Worm (Caenorhabditis elegans) whole organism, L4 larva: ENCODE results near the gene Y54E2A.8.

Source experiments
- F10B5.3 ChIP-seq: sonication (generic microtip); optimal IDR thresholded peaks from 2 replicates; lab custom pipeline; 2016; ENCODE audit warnings: mild to moderate bottlenecking, missing genetic modification characterization, missing compliant biosample characterization
- aly-2 ChIP-seq: sonication (generic microtip); optimal IDR thresholded peaks from 2 replicates; lab custom pipeline; 2018; ENCODE audit warnings: missing biosample characterization, missing genetic modification characterization
- ces-1 ChIP-seq: fragments of 150-350 bp; sonication (generic microtip); optimal IDR thresholded peaks from 4 replicates; lab custom pipeline; 2014; ENCODE audit warnings: missing biosample characterization, missing genetic modification reagents, missing genetic modification characterization
- hmg-1.1 ChIP-seq: fragments of 200-800 bp; sonication (Bioruptor generic); IDR thresholded peaks from 2 replicates; pipeline ENCODE4 v1.3.6; 2022; ENCODE audit warnings: missing genetic modification reagents, missing genetic modification characterization, missing compliant biosample characterization
- lir-3 ChIP-seq: sonication (generic microtip); optimal IDR thresholded peaks from 2 replicates; lab custom pipeline; 2016; ENCODE audit warnings: mild to moderate bottlenecking, missing genetic modification characterization, missing compliant biosample characterization
- mdl-1 ChIP-seq, 2 experiments: fragments of 150-350 bp in 1 of 2; sonication (generic microtip) in 1 of 2; optimal IDR thresholded peaks; 2 replicates each; lab custom pipeline; 2014 to 2017; ENCODE audit warnings: missing biosample characterization in 2 of 2, missing genetic modification characterization in 2 of 2
- mes-2 ChIP-seq: sonication (generic microtip); optimal IDR thresholded peaks from 2 replicates; lab custom pipeline; 2016; ENCODE audit warnings: missing genotype, mild to moderate bottlenecking, missing genetic modification characterization, missing compliant biosample characterization; ENCODE audit not compliant: poor library complexity, severe bottlenecking
- nhr-76 ChIP-seq: fragments of 150-350 bp; optimal IDR thresholded peaks from 2 replicates; lab custom pipeline; 2014; ENCODE audit warnings: missing biosample characterization, missing genetic modification characterization
- php-3 ChIP-seq: fragments of 200-800 bp; sonication (Bioruptor generic); IDR thresholded peaks from 2 replicates; pipeline ENCODE4 v1.3.6; 2022; ENCODE audit warnings: missing genetic modification reagents, missing genetic modification characterization, missing compliant biosample characterization
- snpc-4 ChIP-seq: fragments of 150-350 bp; optimal IDR thresholded peaks from 2 replicates; lab custom pipeline; 2014; ENCODE audit warnings: missing biosample characterization, missing genetic modification characterization
- unc-62 ChIP-seq, 3 experiments: fragments of 150-350 bp in 1 of 3; sonication (generic microtip); optimal IDR thresholded peaks in 2 of 3; peaks in 1 of 3; 1 replicate in 1 of 3; 2 replicates in 2 of 3; lab custom pipeline; 2014 to 2017; ENCODE audit warnings: missing biosample characterization in 3 of 3, missing genetic modification characterization in 3 of 3, missing genetic modification reagents in 3 of 3, missing genotype in 1 of 3
- ztf-11 ChIP-seq: fragments of 150-350 bp; optimal IDR thresholded peaks from 2 replicates; lab custom pipeline; 2014; ENCODE audit warnings: missing biosample characterization, missing genetic modification characterization

ce11 chrII:14805686-14806085 is 27.5 kb downstream of the Y54E2A.8 start, which contains the start of gene srt-11:
- no peak for TF ChIP-seq ces-1
- TF ChIP-seq lir-3 (tag; lab: Kevin White, UChicago) = no peak
- no peak for TF ChIP-seq unc-62 (GFP tag; optimal IDR thresholded peaks at IDR 0.05 in 1 of 2; lab: Kevin White, UChicago)
- TF ChIP-seq unc-62 (tag; optimal IDR thresholded peaks at IDR 0.05; lab: Kevin White, UChicago) = no peak
- no peak for TF ChIP-seq nhr-76 (tag; lab: Kevin White, UChicago)
- TF ChIP-seq snpc-4 (tag; lab: Kevin White, UChicago) = no peak
- no peak for TF ChIP-seq aly-2
- no peak for TF ChIP-seq ztf-11 (tag; lab: Kevin White, UChicago)
- TF ChIP-seq hmg-1.1 (GFP tag; lab: Robert Waterston, UW) = no peak
- TF ChIP-seq mes-2 (tag; lab: Kevin White, UChicago) = no peak
- no peak for TF ChIP-seq mdl-1 (tag; optimal IDR thresholded peaks at IDR 0.05; lab: Kevin White, UChicago)
- TF ChIP-seq php-3 (GFP tag; lab: Robert Waterston, UW) = no peak
- TF ChIP-seq F10B5.3 (tag; lab: Kevin White, UChicago) = no peak
